Fruit fly (Drosophila melanogaster): ENCODE measurements around the gene skd.

Gene skd

DNA sequence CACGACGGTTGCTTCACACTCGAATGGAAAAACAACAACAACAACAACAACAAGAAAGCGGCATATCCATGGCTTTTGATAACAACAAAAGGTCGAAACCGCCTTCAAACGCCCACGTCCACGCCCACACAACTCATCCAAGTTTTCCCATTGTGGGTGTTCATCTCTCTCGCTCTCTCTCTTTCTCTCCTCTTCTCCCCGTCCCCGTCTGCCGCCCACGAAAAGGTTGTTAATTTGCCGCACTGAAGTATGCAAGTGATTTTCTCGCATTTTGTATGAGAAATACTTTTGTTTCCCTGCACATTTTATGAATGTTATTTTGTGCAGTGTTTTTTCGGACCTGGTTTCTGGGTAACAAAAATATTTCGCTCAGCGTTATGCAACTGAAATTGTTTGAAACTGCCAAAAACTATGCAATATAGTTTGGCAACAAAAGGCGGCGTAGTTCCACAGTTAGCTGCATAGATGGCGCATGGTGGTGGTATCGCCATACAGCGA, 22.2 kb upstream of the skd start (continued):
- TF ChIP-seq amos (GFP tag; IDR thresholded peaks at IDR 0.05; ENCODE audit: partially characterized antibody) (peak; percentile 43; the same call in 1 of the 2 replicates), lilli (GFP tag; optimal IDR thresholded peaks at IDR 0.05) (peak; percentile 50), Sry-δ (GFP tag; optimal IDR thresholded peaks at IDR 0.05) (peak; percentile 29), CG31365 (tag; optimal IDR thresholded peaks at IDR 0.05) (peak; percentile 27), Hsf (GFP tag; optimal IDR thresholded peaks at IDR 0.05) (no peak), ERR (GFP tag; optimal IDR thresholded peaks at IDR 0.05) (peak; percentile 22), Fer3 (tag; optimal IDR thresholded peaks at IDR 0.05) (no peak), knrl (GFP tag; IDR thresholded peaks at IDR 0.05; ENCODE audit: partially characterized antibody) (peak; percentile 39; the same call in 1 of the 3 replicates), HmgD (GFP tag; optimal IDR thresholded peaks at IDR 0.05) (peak; percentile 70), CG5180 (GFP tag; optimal IDR thresholded peaks at IDR 0.05) (peak; percentile 34), CG12071 (GFP tag; optimal IDR thresholded peaks at IDR 0.05) (peak; percentile 46), ash1 (GFP tag; optimal IDR thresholded peaks at IDR 0.05) (no peak), otp (GFP tag; IDR thresholded peaks at IDR 0.05) (peak; percentile 40; the same call in 1 of the 3 replicates), CG13424 (tag; optimal IDR thresholded peaks at IDR 0.05) (peak; percentile 24), hkb (optimal IDR thresholded peaks at IDR 0.05) (peak; percentile 55), hkb (GFP tag; IDR thresholded peaks at IDR 0.05) (no peak), CG1233 (GFP tag; optimal IDR thresholded peaks at IDR 0.05) (peak; percentile 5), CG7928 (GFP tag; optimal IDR thresholded peaks at IDR 0.05) (no peak), trem (tag; optimal IDR thresholded peaks at IDR 0.05) (peak; percentile 12), CG4360 (GFP tag; IDR thresholded peaks at IDR 0.05) (peak; percentile 87), MBD-R2 (GFP tag; IDR thresholded peaks at IDR 0.05) (0 out of 2 replicates have a peak, but pooled peaks have one; percentile 7), inv (GFP tag; IDR thresholded peaks at IDR 0.05; ENCODE audit: partially characterized antibody) (no peak; the same call in 1 of the 2 replicates), Lhr (GFP tag; optimal IDR thresholded peaks at IDR 0.05) (peak; percentile 75), sisA (GFP tag; IDR thresholded peaks at IDR 0.05) (peak; percentile 27; the same call in 1 of the 2 replicates), CG3065 (GFP tag; optimal IDR thresholded peaks at IDR 0.05) (peak; percentile 97), stwl (tag; optimal IDR thresholded peaks at IDR 0.05) (peak; percentile 36), Ptx1 (GFP tag; IDR thresholded peaks at IDR 0.05) (0 out of 2 replicates have a peak, but pooled peaks have one; percentile 6), Spps (tag; optimal IDR thresholded peaks at IDR 0.05) (no peak), Gsc (GFP tag; IDR thresholded peaks at IDR 0.05) (no peak), fd64A (GFP tag; optimal IDR thresholded peaks at IDR 0.05) (peak; percentile 10), CG12219 (GFP tag; optimal IDR thresholded peaks at IDR 0.05) (no peak), Trl (optimal IDR thresholded peaks at IDR 0.05) (peak; percentile 58 to 66), Trl (GFP tag; optimal IDR thresholded peaks at IDR 0.05) (peak; percentile 53), rib (GFP tag; IDR thresholded peaks at IDR 0.05) (no peak), her (GFP tag; optimal IDR thresholded peaks at IDR 0.05) (peak; percentile 65), Bteb2 (GFP tag; optimal IDR thresholded peaks at IDR 0.05) (no peak), CG10543 (GFP tag; optimal IDR thresholded peaks at IDR 0.05) (peak; percentile 17), CG11696 (GFP tag; IDR thresholded peaks at IDR 0.05) (no peak), Eip74EF (GFP tag; optimal IDR thresholded peaks at IDR 0.05) (peak in 1 of 2 experiments; percentile 16), psq (GFP tag; optimal IDR thresholded peaks at IDR 0.05) (peak; percentile 21), bab2 (GFP tag; optimal IDR thresholded peaks at IDR 0.05) (peak; percentile 17), sens (GFP tag) (peak; percentile 90), Abd-B (GFP tag; optimal IDR thresholded peaks at IDR 0.05) (peak; percentile 49), sd (tag; optimal IDR thresholded peaks at IDR 0.05) (peak; percentile 85), pros (GFP tag; optimal IDR thresholded peaks at IDR 0.05) (peak; percentile 79), CG5245 (GFP tag; optimal IDR thresholded peaks at IDR 0.05) (no peak), vvl (GFP tag; IDR thresholded peaks at IDR 0.05) (peak; percentile 48), CG17829 (tag; optimal IDR thresholded peaks at IDR 0.05) (peak; percentile 49), nom (GFP tag; optimal IDR thresholded peaks at IDR 0.05) (no peak), CG12942 (GFP tag; optimal IDR thresholded peaks at IDR 0.05) (no peak), Ets65A (GFP tag) (peak; percentile 61)
